Fruit fly (Drosophila melanogaster) whole organism, embryonic: ENCODE measurements around the gene TTLL4B.

Experiments used
- Asciz ChIP-seq: fragments of 200-800 bp; sonication (Bioruptor generic); optimal IDR thresholded peaks from 2 replicates; lab custom pipeline; 2017; ENCODE audit warnings: missing biosample characterization, mild to moderate bottlenecking, missing genetic modification characterization, missing genetic modification reagents
- Bdp1 ChIP-seq: fragments of 200-800 bp; sonication (Bioruptor generic); optimal IDR thresholded peaks from 3 replicates; lab custom pipeline; 2016; ENCODE audit warnings: missing biosample characterization, missing genetic modification characterization
- Bgb ChIP-seq: fragments of 200-800 bp; sonication (Bioruptor generic); IDR thresholded peaks from 2 replicates; pipeline ENCODE4 v1.3.6; 2022; ENCODE audit warnings: missing biosample characterization, missing genetic modification characterization; ENCODE audit not compliant: partially characterized antibody
- CG1024 ChIP-seq: fragments of 200-800 bp; sonication (Bioruptor generic); IDR thresholded peaks from 2 replicates; pipeline ENCODE4 v1.3.6; 2022; ENCODE audit warnings: missing biosample characterization, missing genetic modification characterization
- CG10366 ChIP-seq: fragments of 200-800 bp; sonication (Bioruptor generic); IDR thresholded peaks from 2 replicates; pipeline ENCODE4 v1.3.6; 2022; ENCODE audit warnings: missing biosample characterization, missing genetic modification characterization
- CG11398 ChIP-seq: fragments of 200-800 bp; sonication (Bioruptor generic); optimal IDR thresholded peaks from 2 replicates; lab custom pipeline; 2016; ENCODE audit warnings: missing biosample characterization, missing genetic modification characterization
- CG12155 ChIP-seq: fragments of 200-800 bp; sonication (Bioruptor generic); optimal IDR thresholded peaks from 3 replicates; lab custom pipeline; 2016; ENCODE audit warnings: missing biosample characterization, missing genetic modification characterization
- CG13424 ChIP-seq: fragments of 200-800 bp; sonication (Bioruptor generic); optimal IDR thresholded peaks from 2 replicates; lab custom pipeline; 2019; ENCODE audit warnings: missing biosample characterization, mild to moderate bottlenecking, missing genetic modification characterization, moderate library complexity
- CG17612 ChIP-seq: fragments of 200-800 bp; sonication (Bioruptor generic); IDR thresholded peaks from 2 replicates; pipeline ENCODE4 v1.3.6; 2022; ENCODE audit warnings: missing biosample characterization, missing genetic modification characterization
- CG17802 ChIP-seq: fragments of 200-800 bp; sonication (Bioruptor generic); optimal IDR thresholded peaks from 2 replicates; lab custom pipeline; 2018; ENCODE audit warnings: missing biosample characterization, mild to moderate bottlenecking, missing genetic modification characterization, moderate library complexity
- CG18764 ChIP-seq: fragments of 200-800 bp; sonication (Bioruptor generic); optimal IDR thresholded peaks from 3 replicates; lab custom pipeline; 2016; ENCODE audit warnings: missing biosample characterization, missing genetic modification characterization
- CG30020 ChIP-seq: fragments of 200-800 bp; optimal IDR thresholded peaks from 2 replicates; lab custom pipeline; 2019; ENCODE audit warnings: missing biosample characterization, mild to moderate bottlenecking, missing genetic modification characterization, moderate library complexity
- CG33213 ChIP-seq: fragments of 200-800 bp; sonication (Bioruptor generic); optimal IDR thresholded peaks from 3 replicates; lab custom pipeline; 2016; ENCODE audit warnings: missing biosample characterization, missing genetic modification characterization
- CG34376 ChIP-seq: fragments of 200-800 bp; sonication (Bioruptor generic); optimal IDR thresholded peaks from 2 replicates; lab custom pipeline; 2018; ENCODE audit warnings: missing biosample characterization, mild to moderate bottlenecking, missing genetic modification characterization
- CG42726 ChIP-seq: fragments of 200-800 bp; sonication (Bioruptor generic); IDR thresholded peaks from 2 replicates; pipeline ENCODE4 v1.3.6; 2022; ENCODE audit warnings: missing biosample characterization, missing genetic modification characterization; ENCODE audit not compliant: partially characterized antibody
- CG6175 ChIP-seq: fragments of 200-800 bp; sonication (Bioruptor generic); IDR thresholded peaks from 3 replicates; pipeline ENCODE4 v1.3.6; 2022; ENCODE audit warnings: missing biosample characterization, missing genetic modification characterization
- CG6272 ChIP-seq: fragments of 200-800 bp; sonication (Bioruptor generic); IDR thresholded peaks from 2 replicates; pipeline ENCODE4 v1.3.6; 2022; ENCODE audit warnings: missing biosample characterization, missing genetic modification characterization
- CG7839 ChIP-seq: fragments of 200-800 bp; sonication (Bioruptor generic); optimal IDR thresholded peaks from 3 replicates; lab custom pipeline; 2018; ENCODE audit warnings: missing biosample characterization, mild to moderate bottlenecking, missing genetic modification characterization, moderate library complexity
- CG8944 ChIP-seq: fragments of 200-800 bp; sonication (Bioruptor generic); optimal IDR thresholded peaks from 3 replicates; lab custom pipeline; 2016; ENCODE audit warnings: missing biosample characterization, missing genetic modification characterization
- CG9437 ChIP-seq: fragments of 200-800 bp; sonication (Bioruptor generic); optimal IDR thresholded peaks from 2 replicates; lab custom pipeline; 2018; ENCODE audit warnings: missing biosample characterization, mild to moderate bottlenecking, missing genetic modification characterization
- Chrac-16 ChIP-seq: fragments of 200-800 bp; sonication (Bioruptor generic); optimal IDR thresholded peaks from 3 replicates; lab custom pipeline; 2016; ENCODE audit warnings: missing biosample characterization, missing genetic modification characterization
- Doc2 ChIP-seq: fragments of 200-800 bp; sonication (Bioruptor generic); IDR thresholded peaks from 2 replicates; pipeline ENCODE4 v1.3.6; 2022; ENCODE audit warnings: missing biosample characterization, missing genetic modification characterization
- Gsc ChIP-seq: fragments of 200-800 bp; sonication (Bioruptor generic); IDR thresholded peaks from 2 replicates; pipeline ENCODE4 v1.3.6; 2022; ENCODE audit warnings: missing biosample characterization, missing genetic modification characterization
- HHEX ChIP-seq: fragments of 200-800 bp; sonication (Bioruptor generic); optimal IDR thresholded peaks from 3 replicates; lab custom pipeline; 2017; ENCODE audit warnings: missing biosample characterization, mild to moderate bottlenecking, missing genetic modification characterization, missing genetic modification reagents
- Hmx ChIP-seq: fragments of 200-800 bp; sonication (Bioruptor generic); optimal IDR thresholded peaks from 2 replicates; lab custom pipeline; 2016; ENCODE audit warnings: missing biosample characterization, missing genetic modification characterization
- Hr3 ChIP-seq: fragments of 200-800 bp; sonication (Bioruptor generic); optimal IDR thresholded peaks from 3 replicates; lab custom pipeline; 2016; ENCODE audit warnings: missing biosample characterization, missing genetic modification characterization
- Hsf ChIP-seq: fragments of 200-800 bp; sonication (Bioruptor generic); optimal IDR thresholded peaks from 3 replicates; lab custom pipeline; 2016; ENCODE audit warnings: missing biosample characterization, missing genetic modification characterization
- Lpt ChIP-seq: fragments of >200 bp; optimal IDR thresholded peaks from 2 replicates; lab custom pipeline; 2018; ENCODE audit warnings: missing biosample characterization, missing genetic modification characterization
- Meics ChIP-seq: fragments of 200-800 bp; sonication (Bioruptor generic); optimal IDR thresholded peaks from 2 replicates; lab custom pipeline; 2017; ENCODE audit warnings: missing biosample characterization, mild to moderate bottlenecking, missing genetic modification characterization
- PHDP ChIP-seq: fragments of 200-800 bp; sonication (Bioruptor generic); optimal IDR thresholded peaks from 3 replicates; lab custom pipeline; 2018; ENCODE audit warnings: missing biosample characterization, mild to moderate bottlenecking, missing genetic modification characterization, moderate library complexity
- Ravus ChIP-seq: fragments of 200-800 bp; sonication (Bioruptor generic); IDR thresholded peaks from 2 replicates; pipeline ENCODE4 v1.3.6; 2022; ENCODE audit warnings: missing biosample characterization, missing genetic modification characterization
- Usf ChIP-seq: fragments of 200-800 bp; sonication (Bioruptor generic); optimal IDR thresholded peaks from 2 replicates; lab custom pipeline; 2017; ENCODE audit warnings: missing genotype, missing biosample characterization, missing genetic modification characterization
- amos ChIP-seq: fragments of 200-800 bp; sonication (Bioruptor generic); IDR thresholded peaks from 2 replicates; pipeline ENCODE4 v1.3.6; 2022; ENCODE audit warnings: missing biosample characterization, missing genetic modification characterization; ENCODE audit not compliant: partially characterized antibody
- az2 ChIP-seq: fragments of 200-800 bp; sonication (Bioruptor generic); optimal IDR thresholded peaks from 3 replicates; lab custom pipeline; 2016; ENCODE audit warnings: missing biosample characterization, missing genetic modification characterization
- btn ChIP-seq: fragments of 200-800 bp; sonication (Bioruptor generic); optimal IDR thresholded peaks from 2 replicates; lab custom pipeline; 2016; ENCODE audit warnings: missing biosample characterization, missing genetic modification characterization
- dan ChIP-seq: fragments of 200-800 bp; sonication (Bioruptor generic); IDR thresholded peaks from 2 replicates; pipeline ENCODE4 v1.3.6; 2022; ENCODE audit warnings: missing biosample characterization, missing genetic modification characterization
- eve ChIP-seq, 2 experiments: fragments of >200 bp; optimal IDR thresholded peaks; 2 replicates each; lab custom pipeline; 2017; ENCODE audit warnings: missing biosample characterization in 2 of 2, missing genetic modification characterization in 2 of 2
- eyg ChIP-seq: fragments of 200-800 bp; sonication (Bioruptor generic); optimal IDR thresholded peaks from 3 replicates; lab custom pipeline; 2016; ENCODE audit warnings: missing biosample characterization, missing genetic modification characterization
- fd64A ChIP-seq: fragments of 200-800 bp; sonication (Bioruptor generic); optimal IDR thresholded peaks from 3 replicates; lab custom pipeline; 2018; ENCODE audit warnings: missing biosample characterization, mild to moderate bottlenecking, missing genetic modification characterization
- fd96Cb ChIP-seq: fragments of 200-800 bp; sonication (Bioruptor generic); optimal IDR thresholded peaks from 2 replicates; lab custom pipeline; 2018; ENCODE audit warnings: missing biosample characterization, mild to moderate bottlenecking, missing genetic modification characterization, moderate library complexity
- ind ChIP-seq: fragments of 200-800 bp; sonication (Bioruptor generic); optimal IDR thresholded peaks from 3 replicates; lab custom pipeline; 2016; ENCODE audit warnings: missing biosample characterization, missing genetic modification characterization
- ken ChIP-seq: fragments of 200-800 bp; sonication (Bioruptor generic); IDR thresholded peaks from 3 replicates; pipeline ENCODE4 v1.3.6; 2022; ENCODE audit warnings: missing biosample characterization, missing genetic modification characterization
- kni ChIP-seq: fragments of 200-800 bp; sonication (Bioruptor generic); optimal IDR thresholded peaks from 3 replicates; lab custom pipeline; 2017; ENCODE audit warnings: mild to moderate bottlenecking, missing biosample characterization, missing genetic modification reagents, missing genetic modification characterization
- lola ChIP-seq, 3 experiments: fragments of >200 bp in 2 of 3; fragments of 200-800 bp in 1 of 3; sonication (Bioruptor generic) in 1 of 3; optimal IDR thresholded peaks; 2 replicates each; lab custom pipeline; 2017 to 2019; ENCODE audit warnings: missing biosample characterization in 3 of 3, missing genetic modification characterization in 3 of 3, mild to moderate bottlenecking in 1 of 3, moderate library complexity in 1 of 3
- odd ChIP-seq: fragments of 200-800 bp; sonication (Bioruptor generic); optimal IDR thresholded peaks from 2 replicates; lab custom pipeline; 2017; ENCODE audit warnings: missing biosample characterization, mild to moderate bottlenecking, missing genetic modification characterization
- pros ChIP-seq: fragments of 200-800 bp; sonication (Bioruptor generic); optimal IDR thresholded peaks from 3 replicates; lab custom pipeline; 2019; ENCODE audit warnings: missing biosample characterization, mild to moderate bottlenecking, missing genetic modification characterization, moderate library complexity
- run ChIP-seq: fragments of 200-800 bp; sonication (Bioruptor generic); optimal IDR thresholded peaks from 3 replicates; lab custom pipeline; 2018; ENCODE audit warnings: missing biosample characterization, mild to moderate bottlenecking, missing genetic modification characterization
- salm ChIP-seq: fragments of 200-800 bp; sonication (Bioruptor generic); optimal IDR thresholded peaks from 2 replicates; lab custom pipeline; 2018; ENCODE audit warnings: missing biosample characterization, mild to moderate bottlenecking, missing genetic modification characterization
- schlank ChIP-seq: fragments of 200-800 bp; sonication (Bioruptor generic); optimal IDR thresholded peaks from 2 replicates; lab custom pipeline; 2018; ENCODE audit warnings: missing biosample characterization, mild to moderate bottlenecking, missing genetic modification characterization
- slou ChIP-seq: fragments of 200-800 bp; sonication (Bioruptor generic); optimal IDR thresholded peaks from 3 replicates; lab custom pipeline; 2016; ENCODE audit warnings: missing biosample characterization, missing genetic modification characterization
- unc-4 ChIP-seq: fragments of 200-800 bp; sonication (Bioruptor generic); IDR thresholded peaks from 2 replicates; pipeline ENCODE4 v1.3.6; 2022; ENCODE audit warnings: missing biosample characterization, missing genetic modification characterization; ENCODE audit not compliant: partially characterized antibody
- z ChIP-seq: fragments of 200-800 bp; sonication (Bioruptor generic); IDR thresholded peaks from 3 replicates; pipeline ENCODE4 v1.3.6; 2022; ENCODE audit warnings: missing biosample characterization, missing genetic modification characterization

TTLL4B gene

DNA sequence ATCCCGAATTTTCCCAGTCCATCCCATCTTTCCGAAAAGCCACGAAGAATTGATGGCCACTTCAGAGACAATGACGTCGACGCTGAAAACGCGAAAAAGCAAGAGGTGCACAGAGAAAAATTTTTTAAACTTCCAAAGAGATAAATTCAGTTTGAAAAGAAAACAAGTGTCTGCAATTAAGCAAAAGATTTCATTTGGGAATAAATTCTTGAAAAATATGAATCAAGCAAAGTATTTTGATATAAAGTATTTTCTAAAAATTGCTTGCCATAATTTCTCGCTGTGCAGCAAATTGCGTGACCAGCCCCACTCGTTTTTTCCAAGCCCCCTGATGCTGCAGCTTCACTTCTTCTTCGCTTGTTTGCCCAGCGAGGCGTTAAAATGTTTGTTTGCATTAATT, 19.7 kb downstream of the TTLL4B start (continued):
- TF ChIP-seq run (tag; lab: Kevin White, UChicago), result no peak
- TF ChIP-seq z (GFP tag; lab: Robert Waterston, UW), result no peak
- no peak for TF ChIP-seq CG34376 (GFP tag; lab: Kevin White, UChicago)
- no peak for TF ChIP-seq HHEX (GFP tag; lab: Kevin White, UChicago)
- TF ChIP-seq Doc2 (GFP tag; lab: Robert Waterston, UW), result no peak
- TF ChIP-seq Hmx (GFP tag; lab: Kevin White, UChicago), result no peak
- TF ChIP-seq CG6272 (GFP tag; lab: Robert Waterston, UW), result no peak
- no peak for TF ChIP-seq CG8944 (GFP tag; lab: Kevin White, UChicago)
- TF ChIP-seq CG6175 (GFP tag; lab: Robert Waterston, UW), result no peak
- TF ChIP-seq CG18764 (GFP tag; lab: Kevin White, UChicago), result no peak
- TF ChIP-seq CG7839, result peak; percentile 36
- no peak for TF ChIP-seq eyg (GFP tag; lab: Kevin White, UChicago)
- no peak for TF ChIP-seq Usf (GFP tag; lab: Kevin White, UChicago)
- TF ChIP-seq odd (GFP tag; lab: Kevin White, UChicago), result no peak
- TF ChIP-seq amos (GFP tag; lab: Robert Waterston, UW), result no peak
- TF ChIP-seq CG10366, result no peak; the same call in 1 of the 2 replicates
- TF ChIP-seq Chrac-16 (GFP tag; lab: Kevin White, UChicago), result no peak
- no peak for TF ChIP-seq CG1024 (GFP tag; lab: Robert Waterston, UW)
- TF ChIP-seq fd96Cb (tag; lab: Kevin White, UChicago), result no peak
- peak; percentile 14 for TF ChIP-seq ind (GFP tag; lab: Kevin White, UChicago)
- no peak for TF ChIP-seq salm (tag; lab: Kevin White, UChicago)
- TF ChIP-seq Bgb (GFP tag; lab: Robert Waterston, UW), result no peak
- no peak for TF ChIP-seq slou (GFP tag; lab: Kevin White, UChicago)
- peak; percentile 51 for TF ChIP-seq PHDP (tag; lab: Kevin White, UChicago)
- TF ChIP-seq Hr3 (GFP tag; lab: Kevin White, UChicago), result no peak
- no peak for TF ChIP-seq CG33213 (GFP tag; lab: Kevin White, UChicago)
- TF ChIP-seq dan (GFP tag; lab: Robert Waterston, UW), result no peak
- TF ChIP-seq CG12155 (GFP tag; lab: Kevin White, UChicago), result no peak
- TF ChIP-seq lola (GFP tag; optimal IDR thresholded peaks at IDR 0.05; lab: Kevin White, UChicago), result no peak
- no peak; the same call in 1 of the 2 replicates for TF ChIP-seq Ravus
- TF ChIP-seq CG9437, result peak; percentile 18
- no peak for TF ChIP-seq kni (GFP tag; lab: Kevin White, UChicago)
- no peak for TF ChIP-seq Lpt (GFP tag; lab: Kevin White, UChicago)
- no peak for TF ChIP-seq CG17612 (GFP tag; lab: Robert Waterston, UW)
- TF ChIP-seq az2 (GFP tag; lab: Kevin White, UChicago), result peak; percentile 31
- TF ChIP-seq Bdp1 (GFP tag; lab: Kevin White, UChicago), result no peak
- no peak for TF ChIP-seq schlank (tag; lab: Kevin White, UChicago)
- TF ChIP-seq btn, result no peak
- TF ChIP-seq Gsc, result no peak
- TF ChIP-seq Meics, result peak; percentile 30
- TF ChIP-seq CG17802 (tag; lab: Kevin White, UChicago), result no peak
- TF ChIP-seq CG30020, result no peak
- TF ChIP-seq CG42726 (GFP tag; lab: Robert Waterston, UW), result no peak
- TF ChIP-seq Asciz (GFP tag; lab: Kevin White, UChicago), result no peak
- no peak for TF ChIP-seq eve (GFP tag; optimal IDR thresholded peaks at IDR 0.05; lab: Kevin White, UChicago)
- TF ChIP-seq CG11398 (GFP tag; lab: Kevin White, UChicago), result no peak
- TF ChIP-seq ken (GFP tag; lab: Robert Waterston, UW), result no peak
- TF ChIP-seq fd64A, result no peak
- no peak for TF ChIP-seq Hsf
- TF ChIP-seq unc-4 (GFP tag; lab: Robert Waterston, UW), result no peak
- peak; percentile 6 for TF ChIP-seq CG13424 (tag; lab: Kevin White, UChicago)
- TF ChIP-seq pros (GFP tag; lab: Kevin White, UChicago), result no peak
